Worm (Caenorhabditis elegans): ENCODE data around the gene ncap-1.

DNA sequence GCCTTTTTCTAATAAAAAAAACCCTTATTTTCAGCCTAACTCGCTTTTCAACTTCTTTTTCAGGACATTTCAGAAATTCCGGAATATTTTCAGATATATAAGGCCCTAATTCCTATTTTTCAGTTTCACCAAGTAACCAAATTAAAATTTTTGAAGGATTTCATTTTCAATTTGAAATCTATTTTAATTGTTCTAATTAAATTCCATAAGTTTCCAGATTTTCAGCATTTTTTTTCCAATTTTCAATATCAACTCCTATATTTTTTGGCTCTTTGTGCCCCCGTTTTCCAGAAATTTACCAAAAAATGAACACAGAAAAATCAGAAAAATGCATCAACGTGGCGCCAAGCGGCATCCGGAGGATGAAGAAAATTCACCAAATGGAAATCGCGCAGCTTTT, 44.3 kb downstream of the ncap-1 start, which contains the start of gene Y110A2AL.1:
- TF ChIP-seq aly-2 (tag; optimal IDR thresholded peaks at IDR 0.05) (no peak), jun-1 (tag; optimal IDR thresholded peaks at IDR 0.05) (no peak), nhr-77 (tag; optimal IDR thresholded peaks at IDR 0.05) (no peak)
